1 fruit fly cellular context compared by ENCODE assay signal in genomic region chr2L:11081337-11081736, dm6.
TF ChIP-seq lines count a peak whose summit lies in the region.

AstC (minus strand) TSS chr2L:11081399.

TF ChIP-seq in whole organism, embryonic, 481 proteins besides CTCF, POLR2A, EP300 and RAD21 (continued from another document):
- TF ChIP-seq ash1 (GFP tag; optimal IDR thresholded peaks at IDR 0.05; lab: Kevin White, UChicago) = no peak
- no peak for TF ChIP-seq CG13624 (GFP tag; optimal IDR thresholded peaks at IDR 0.05; lab: Kevin White, UChicago)
- no peak for TF ChIP-seq br (optimal IDR thresholded peaks at IDR 0.05; lab: Kevin White, UChicago)
- no peak for TF ChIP-seq Dfd (GFP tag; optimal IDR thresholded peaks at IDR 0.05; lab: Kevin White, UChicago)
- no peak for TF ChIP-seq HHEX (GFP tag; optimal IDR thresholded peaks at IDR 0.05; lab: Kevin White, UChicago)
- TF ChIP-seq CG8290 (GFP tag; optimal IDR thresholded peaks at IDR 0.05; lab: Kevin White, UChicago) = no peak
- TF ChIP-seq CG8290 (tag; optimal IDR thresholded peaks at IDR 0.05; lab: Kevin White, UChicago) = no peak
- TF ChIP-seq CG11560 (tag; IDR thresholded peaks at IDR 0.05; lab: Robert Waterston, UW) = 0 out of 3 replicates have a peak, but pooled peaks have one; percentile 16
- no peak for TF ChIP-seq Atf-2 (GFP tag; optimal IDR thresholded peaks at IDR 0.05; lab: Kevin White, UChicago)
- TF ChIP-seq CG1603 (tag; optimal IDR thresholded peaks at IDR 0.05; lab: Kevin White, UChicago) = no peak
